Worm (Caenorhabditis elegans) whole organism, young adult: ENCODE data around the gene math-13.

ENCODE experiments used
- F52B5.7 ChIP-seq: sonication (generic microtip); optimal IDR thresholded peaks from 2 replicates; lab custom pipeline; 2016; ENCODE audit warnings: mild to moderate bottlenecking, missing genetic modification characterization, missing compliant biosample characterization
- attf-6 ChIP-seq: fragments of 200-800 bp; sonication (Bioruptor generic); IDR thresholded peaks from 2 replicates; pipeline ENCODE4 v1.3.6; 2022; ENCODE audit warnings: missing genetic modification reagents, missing genetic modification characterization, missing compliant biosample characterization
- dox-1 ChIP-seq: fragments of 200-800 bp; sonication (Bioruptor generic); IDR thresholded peaks from 2 replicates; pipeline ENCODE4 v1.3.6; 2022; ENCODE audit warnings: missing genetic modification reagents, missing genetic modification characterization, missing compliant biosample characterization
- egl-44 ChIP-seq: fragments of 200-800 bp; sonication (Bioruptor generic); IDR thresholded peaks from 2 replicates; pipeline ENCODE4 v1.3.6; 2022; ENCODE audit warnings: missing genetic modification reagents, missing genetic modification characterization, missing compliant biosample characterization
- ets-4 ChIP-seq: fragments of 200-800 bp; sonication (Bioruptor generic); optimal IDR thresholded peaks from 2 replicates; lab custom pipeline; 2018; ENCODE audit warnings: mild to moderate bottlenecking, missing genetic modification characterization, missing compliant biosample characterization
- gei-17 ChIP-seq: fragments of 200-800 bp; sonication (Bioruptor generic); optimal IDR thresholded peaks from 2 replicates; lab custom pipeline; 2018; ENCODE audit warnings: mild to moderate bottlenecking, missing genetic modification characterization, missing compliant biosample characterization
- hmg-20 ChIP-seq: fragments of 200-800 bp; sonication (Bioruptor generic); IDR thresholded peaks from 2 replicates; pipeline ENCODE4 v1.3.6; 2022; ENCODE audit warnings: missing genetic modification reagents, missing genetic modification characterization, missing compliant biosample characterization
- rec-8 ChIP-seq, 2 experiments: sonication (generic microtip); optimal IDR thresholded peaks; 2 replicates each; lab custom pipeline; 2016; ENCODE audit warnings: mild to moderate bottlenecking in 2 of 2, missing genetic modification characterization in 2 of 2, missing genetic modification reagents in 2 of 2, missing genotype in 2 of 2, missing biosample characterization in 1 of 2, missing compliant biosample characterization in 1 of 2, moderate library complexity in 1 of 2
- snpc-4 ChIP-seq, 5 experiments: fragments of 150-350 bp in 1 of 5; sonication (generic microtip) in 4 of 5; optimal IDR thresholded peaks; 2 replicates each; lab custom pipeline; 2014 to 2018; ENCODE audit warnings: missing genetic modification characterization in 5 of 5, missing biosample characterization in 3 of 5, antibody characterized with exemption in 2 of 5, mild to moderate bottlenecking in 2 of 5, missing compliant biosample characterization in 2 of 5, missing genotype in 2 of 5, moderate library complexity in 2 of 5, missing genetic modification reagents in 1 of 5
- zim-3 ChIP-seq: sonication (generic microtip); optimal IDR thresholded peaks from 2 replicates; lab custom pipeline; 2017; ENCODE audit warnings: mild to moderate bottlenecking, missing genetic modification characterization, moderate library complexity, missing compliant biosample characterization

DNA sequence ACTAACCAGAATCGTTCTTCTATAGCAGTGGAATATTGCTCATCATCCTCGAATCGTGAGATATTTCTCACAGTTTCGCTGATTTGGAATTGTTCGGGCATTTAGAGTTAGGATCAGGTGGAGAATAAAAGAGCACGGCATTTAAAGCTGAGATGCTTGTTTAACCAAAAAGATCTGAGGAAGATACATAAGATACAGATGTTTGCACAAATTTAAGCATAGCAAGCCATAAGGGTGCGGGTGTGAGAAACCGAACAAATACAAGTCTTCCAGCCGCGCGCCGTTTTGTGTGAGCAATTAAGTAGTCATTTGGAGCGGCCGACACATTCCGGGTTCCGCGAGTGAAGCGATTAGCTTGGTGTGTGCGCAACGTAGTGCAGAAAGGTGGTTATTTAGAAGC is 10.6 kb downstream of the math-13 start, which contains the start of gene math-7:
- TF ChIP-seq zim-3 (tag; lab: Kevin White, UChicago), result no peak
- no peak for TF ChIP-seq attf-6 (GFP tag; lab: Robert Waterston, UW)
- TF ChIP-seq gei-17, result no peak
- TF ChIP-seq ets-4, result no peak
- no peak for TF ChIP-seq hmg-20 (GFP tag; lab: Robert Waterston, UW)
- no peak for TF ChIP-seq snpc-4 (GFP tag; optimal IDR thresholded peaks at IDR 0.05; lab: Kevin White, UChicago)
- TF ChIP-seq snpc-4 (tag; optimal IDR thresholded peaks at IDR 0.05; lab: Kevin White, UChicago), result no peak
- no peak for TF ChIP-seq F52B5.7
- no peak for TF ChIP-seq egl-44
- TF ChIP-seq dox-1 (GFP tag; lab: Robert Waterston, UW), result no peak
- no peak for TF ChIP-seq rec-8 (tag; optimal IDR thresholded peaks at IDR 0.05; lab: Kevin White, UChicago)
